Worm (Caenorhabditis elegans) whole organism, young adult: ENCODE measurements around the gene spp-8.

ENCODE experiments used
- B0261.1 ChIP-seq: sonication (generic microtip); optimal IDR thresholded peaks from 2 replicates; lab custom pipeline; 2016; ENCODE audit warnings: mild to moderate bottlenecking, missing genetic modification characterization, moderate library complexity, missing compliant biosample characterization
- D2030.7 ChIP-seq: fragments of 200-800 bp; sonication (Bioruptor generic); IDR thresholded peaks from 2 replicates; pipeline ENCODE4 v1.3.6; 2022; ENCODE audit warnings: missing genetic modification reagents, missing genetic modification characterization, missing compliant biosample characterization
- F10E7.11 ChIP-seq: sonication (generic microtip); optimal IDR thresholded peaks from 2 replicates; lab custom pipeline; 2017; ENCODE audit warnings: mild to moderate bottlenecking, missing genetic modification characterization, moderate library complexity, missing compliant biosample characterization
- F22D6.2 ChIP-seq: sonication (generic microtip); optimal IDR thresholded peaks from 2 replicates; lab custom pipeline; 2016; ENCODE audit warnings: mild to moderate bottlenecking, missing genetic modification characterization, missing compliant biosample characterization
- F49E8.2 ChIP-seq: sonication (generic microtip); optimal IDR thresholded peaks from 3 replicates; lab custom pipeline; 2017; ENCODE audit warnings: missing genetic modification characterization, mild to moderate bottlenecking, missing compliant biosample characterization, antibody characterized with exemption, moderate library complexity; ENCODE audit not compliant: insufficient read depth
- F52B5.7 ChIP-seq: sonication (generic microtip); optimal IDR thresholded peaks from 2 replicates; lab custom pipeline; 2016; ENCODE audit warnings: mild to moderate bottlenecking, missing genetic modification characterization, missing compliant biosample characterization
- K12H6.12 ChIP-seq: fragments of 200-800 bp; sonication (Bioruptor generic); optimal IDR thresholded peaks from 2 replicates; lab custom pipeline; 2018; ENCODE audit warnings: mild to moderate bottlenecking, missing genetic modification characterization, missing compliant biosample characterization
- Y67H2A.10 ChIP-seq: fragments of 200-800 bp; sonication (Bioruptor generic); conservative IDR thresholded peaks from 2 replicates; pipeline ENCODE4 v1.3.6; 2022; ENCODE audit warnings: missing genetic modification reagents, missing genetic modification characterization, missing compliant biosample characterization
- Y79H2A.3 ChIP-seq: fragments of 200-800 bp; sonication (Bioruptor generic); conservative IDR thresholded peaks from 2 replicates; pipeline ENCODE4 v1.3.6; 2022; ENCODE audit warnings: missing genetic modification reagents, missing genetic modification characterization, missing compliant biosample characterization
- Y95B8A.8 ChIP-seq: fragments of 200-800 bp; sonication (Bioruptor generic); IDR thresholded peaks from 2 replicates; pipeline ENCODE4 v1.3.6; 2022; ENCODE audit warnings: missing genetic modification reagents, missing genetic modification characterization, missing compliant biosample characterization
- ZK185.1 ChIP-seq: sonication (generic microtip); optimal IDR thresholded peaks from 2 replicates; lab custom pipeline; 2016; ENCODE audit warnings: mild to moderate bottlenecking, missing genetic modification characterization, missing compliant biosample characterization; ENCODE audit not compliant: poor library complexity, severe bottlenecking
- aptf-2 ChIP-seq: fragments of 200-800 bp; sonication (Bioruptor generic); conservative IDR thresholded peaks from 2 replicates; pipeline ENCODE4 v1.3.6; 2022; ENCODE audit warnings: missing genetic modification reagents, missing genetic modification characterization, missing compliant biosample characterization
- aptf-3 ChIP-seq: fragments of 200-800 bp; sonication (Bioruptor generic); IDR thresholded peaks from 2 replicates; pipeline ENCODE4 v1.3.6; 2022; ENCODE audit warnings: missing genetic modification characterization, missing compliant biosample characterization
- athp-1 ChIP-seq: sonication (generic microtip); optimal IDR thresholded peaks from 2 replicates; lab custom pipeline; 2017; ENCODE audit warnings: mild to moderate bottlenecking, missing genetic modification characterization, missing compliant biosample characterization
- cebp-1 ChIP-seq, 2 experiments: fragments of 200-800 bp in 1 of 2; sonication (Bioruptor generic) in 1 of 2; sonication (generic microtip) in 1 of 2; IDR thresholded peaks in 1 of 2; optimal IDR thresholded peaks in 1 of 2; 2 replicates each; pipeline versions ENCODE4 v1.3.6 to Lab custom; 2017 to 2022; ENCODE audit warnings: missing compliant biosample characterization in 2 of 2, missing genetic modification characterization in 2 of 2, mild to moderate bottlenecking in 1 of 2, missing genetic modification reagents in 1 of 2, moderate library complexity in 1 of 2
- ceh-40 ChIP-seq: fragments of 200-800 bp; sonication (Bioruptor generic); IDR thresholded peaks from 2 replicates; pipeline ENCODE4 v1.3.6; 2022; ENCODE audit warnings: missing genetic modification characterization, missing compliant biosample characterization
- ceh-91 ChIP-seq: fragments of 200-800 bp; sonication (Bioruptor generic); IDR thresholded peaks from 2 replicates; pipeline ENCODE4 v1.3.6; 2022; ENCODE audit warnings: missing genetic modification reagents, missing genetic modification characterization, missing compliant biosample characterization
- chd-7 ChIP-seq: sonication (generic microtip); optimal IDR thresholded peaks from 2 replicates; lab custom pipeline; 2016; ENCODE audit warnings: mild to moderate bottlenecking, missing genetic modification characterization, moderate library complexity, missing compliant biosample characterization
- dpl-1 ChIP-seq: fragments of 150-350 bp; optimal IDR thresholded peaks from 2 replicates; lab custom pipeline; 2014; ENCODE audit warnings: missing biosample characterization, missing genetic modification reagents, missing genetic modification characterization
- efl-1 ChIP-seq: fragments of 150-350 bp; optimal IDR thresholded peaks from 2 replicates; lab custom pipeline; 2014; ENCODE audit warnings: missing biosample characterization, missing genetic modification reagents, missing genetic modification characterization
- egl-44 ChIP-seq: fragments of 200-800 bp; sonication (Bioruptor generic); IDR thresholded peaks from 2 replicates; pipeline ENCODE4 v1.3.6; 2022; ENCODE audit warnings: missing genetic modification reagents, missing genetic modification characterization, missing compliant biosample characterization
- egrh-3 ChIP-seq: fragments of 200-800 bp; sonication (Bioruptor generic); IDR thresholded peaks from 2 replicates; pipeline ENCODE4 v1.3.6; 2022; ENCODE audit warnings: missing genetic modification reagents, missing genetic modification characterization, missing compliant biosample characterization
- ets-4 ChIP-seq: fragments of 200-800 bp; sonication (Bioruptor generic); optimal IDR thresholded peaks from 2 replicates; lab custom pipeline; 2018; ENCODE audit warnings: mild to moderate bottlenecking, missing genetic modification characterization, missing compliant biosample characterization
- fkh-3 ChIP-seq: sonication (generic microtip); optimal IDR thresholded peaks from 2 replicates; lab custom pipeline; 2016; ENCODE audit warnings: mild to moderate bottlenecking, missing genetic modification characterization, missing compliant biosample characterization
- him-1 ChIP-seq: sonication (generic microtip); optimal IDR thresholded peaks from 2 replicates; lab custom pipeline; 2016; ENCODE audit warnings: missing genotype, missing genetic modification reagents, missing genetic modification characterization, missing compliant biosample characterization
- hlh-26 ChIP-seq: fragments of 200-800 bp; sonication (Bioruptor generic); conservative IDR thresholded peaks from 2 replicates; pipeline ENCODE4 v1.3.6; 2022; ENCODE audit warnings: missing genetic modification reagents, missing genetic modification characterization, missing compliant biosample characterization
- hmg-1.2 ChIP-seq: fragments of 200-800 bp; sonication (Bioruptor generic); IDR thresholded peaks from 2 replicates; pipeline ENCODE4 v1.3.6; 2022; ENCODE audit warnings: missing genetic modification reagents, missing genetic modification characterization, missing compliant biosample characterization
- hrde-1 ChIP-seq: sonication (generic microtip); optimal IDR thresholded peaks from 2 replicates; lab custom pipeline; 2016; ENCODE audit warnings: missing genetic modification characterization, mild to moderate bottlenecking, missing compliant biosample characterization, moderate library complexity, missing genotype, missing genetic modification reagents, borderline replicate concordance
- let-526 ChIP-seq: fragments of 200-800 bp; sonication (Bioruptor generic); IDR thresholded peaks from 2 replicates; pipeline ENCODE4 v1.3.6; 2022; ENCODE audit warnings: missing genetic modification reagents, missing genetic modification characterization, missing compliant biosample characterization
- lin-26 ChIP-seq: fragments of 200-800 bp; sonication (Bioruptor generic); IDR thresholded peaks from 2 replicates; pipeline ENCODE4 v1.3.6; 2022; ENCODE audit warnings: missing genetic modification reagents, missing genetic modification characterization, missing compliant biosample characterization
- lin-40 ChIP-seq: sonication (generic microtip); optimal IDR thresholded peaks from 2 replicates; lab custom pipeline; 2016; ENCODE audit warnings: missing genetic modification characterization, mild to moderate bottlenecking, missing compliant biosample characterization, missing genotype, missing genetic modification reagents
- lsy-27 ChIP-seq: sonication (generic microtip); optimal IDR thresholded peaks from 2 replicates; lab custom pipeline; 2017; ENCODE audit warnings: missing genetic modification characterization, mild to moderate bottlenecking, missing compliant biosample characterization, antibody characterized with exemption, missing genotype, borderline replicate concordance; ENCODE audit not compliant: insufficient read depth
- madf-10 ChIP-seq: sonication (generic microtip); optimal IDR thresholded peaks from 2 replicates; lab custom pipeline; 2016; ENCODE audit warnings: mild to moderate bottlenecking, missing genetic modification characterization, missing compliant biosample characterization
- nhr-120 ChIP-seq: fragments of 200-800 bp; sonication (Bioruptor generic); IDR thresholded peaks from 2 replicates; pipeline ENCODE4 v1.3.6; 2022; ENCODE audit warnings: missing genetic modification characterization, missing compliant biosample characterization
- pha-4 ChIP-seq: fragments of 150-350 bp; sonication (generic microtip); optimal IDR thresholded peaks from 2 replicates; lab custom pipeline; 2014; ENCODE audit warnings: missing biosample characterization, missing genetic modification reagents, missing genetic modification characterization
- somi-1 ChIP-seq: fragments of 200-800 bp; sonication (Bioruptor generic); optimal IDR thresholded peaks from 2 replicates; lab custom pipeline; 2018; ENCODE audit warnings: mild to moderate bottlenecking, missing genetic modification characterization, missing compliant biosample characterization
- sptf-2 ChIP-seq: fragments of 200-800 bp; sonication (Bioruptor generic); optimal IDR thresholded peaks from 2 replicates; lab custom pipeline; 2018; ENCODE audit warnings: mild to moderate bottlenecking, missing genetic modification characterization, missing compliant biosample characterization
- unc-130 ChIP-seq: sonication (generic microtip); optimal IDR thresholded peaks from 2 replicates; lab custom pipeline; 2016; ENCODE audit warnings: missing genetic modification reagents, missing genetic modification characterization, missing compliant biosample characterization
- xnd-1 ChIP-seq: sonication (generic microtip); optimal IDR thresholded peaks from 2 replicates; lab custom pipeline; 2016; ENCODE audit warnings: missing genotype, missing genetic modification reagents, missing genetic modification characterization, missing compliant biosample characterization
- ztf-3 ChIP-seq: fragments of 200-800 bp; sonication (Bioruptor generic); optimal IDR thresholded peaks from 2 replicates; lab custom pipeline; 2018; ENCODE audit warnings: mild to moderate bottlenecking, missing genetic modification characterization, missing compliant biosample characterization

spp-8 gene

DNA sequence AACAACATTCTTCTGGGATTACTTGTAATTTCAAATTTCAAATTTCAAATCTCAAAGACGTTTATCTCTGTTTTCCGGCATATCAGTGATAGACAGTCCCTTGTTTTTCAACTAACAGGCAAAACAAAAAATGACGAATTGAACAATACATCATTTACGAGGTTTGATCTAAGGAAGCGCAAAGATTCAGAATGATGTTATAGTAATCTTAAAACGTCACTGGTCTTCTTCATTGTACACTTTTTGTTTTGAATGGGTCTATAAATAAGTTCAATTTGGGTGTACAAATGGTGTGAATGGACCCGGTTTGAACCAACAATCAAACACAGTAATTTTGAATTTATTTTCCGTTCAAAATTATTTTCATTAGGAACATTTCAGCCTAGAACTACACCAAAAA is 42.5 kb downstream of the spp-8 start:
- TF ChIP-seq hlh-26 (GFP tag; lab: Robert Waterston, UW) (no peak), aptf-3 (GFP tag; lab: Robert Waterston, UW) (no peak), cebp-1 (GFP tag; IDR thresholded peaks at IDR 0.05; lab: Robert Waterston, UW) (no peak), cebp-1 (tag; optimal IDR thresholded peaks at IDR 0.05; lab: Kevin White, UChicago) (no peak), fkh-3 (tag; lab: Kevin White, UChicago) (no peak), dpl-1 (no peak)

DNA sequence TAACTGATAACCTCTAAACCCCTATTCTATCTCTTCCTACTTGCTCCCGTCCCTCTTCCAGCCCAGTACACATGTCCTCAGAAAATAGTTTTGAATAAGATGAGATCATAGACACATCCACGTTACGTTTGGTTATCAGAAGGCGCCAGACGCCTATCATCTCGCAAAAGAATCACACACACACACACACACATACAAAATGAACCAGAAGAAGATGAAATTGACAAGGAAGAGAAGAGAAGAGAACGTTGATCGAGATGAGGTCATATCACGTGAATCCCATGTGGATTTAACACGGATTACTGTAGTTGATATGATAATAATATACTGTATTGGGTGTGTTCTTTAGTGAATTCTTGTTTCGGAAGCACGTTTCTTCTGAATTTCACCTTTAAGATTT is 44.6 kb downstream of the spp-8 start:
- TF ChIP-seq K12H6.12 (tag; lab: Kevin White, UChicago) = peak; percentile 16
- TF ChIP-seq somi-1 (GFP tag; lab: Kevin White, UChicago) = peak; percentile 67
- TF ChIP-seq Y67H2A.10 (GFP tag; lab: Robert Waterston, UW) = no peak
- TF ChIP-seq chd-7 (tag; lab: Kevin White, UChicago) = no peak
- TF ChIP-seq hrde-1 = no peak
- TF ChIP-seq ztf-3 (GFP tag; lab: Kevin White, UChicago) = no peak
- no peak for TF ChIP-seq xnd-1 (tag; lab: Kevin White, UChicago)
- no peak for TF ChIP-seq D2030.7 (GFP tag; lab: Robert Waterston, UW)
- TF ChIP-seq ets-4 (GFP tag; lab: Kevin White, UChicago) = no peak
- TF ChIP-seq Y79H2A.3 (GFP tag; lab: Robert Waterston, UW) = no peak
- TF ChIP-seq pha-4 (tag; lab: Kevin White, UChicago) = no peak
- peak; percentile 21 for TF ChIP-seq lin-40
- TF ChIP-seq lin-26 (GFP tag; lab: Robert Waterston, UW) = 0 out of 2 replicates have a peak, but pooled peaks have one; percentile 40
- TF ChIP-seq B0261.1 (tag; lab: Kevin White, UChicago) = no peak
- TF ChIP-seq Y95B8A.8 = no peak
- TF ChIP-seq aptf-2 (GFP tag; lab: Robert Waterston, UW) = no peak
- no peak for TF ChIP-seq dpl-1
- no peak for TF ChIP-seq him-1 (tag; lab: Kevin White, UChicago)
- no peak for TF ChIP-seq lsy-27
- no peak for TF ChIP-seq ceh-91
- TF ChIP-seq nhr-120 (GFP tag; lab: Robert Waterston, UW) = no peak
- no peak for TF ChIP-seq unc-130
- TF ChIP-seq egrh-3 (GFP tag; lab: Robert Waterston, UW) = no peak
- TF ChIP-seq let-526 (GFP tag; lab: Robert Waterston, UW) = no peak
- TF ChIP-seq efl-1 (GFP tag; lab: Kevin White, UChicago) = no peak
- TF ChIP-seq madf-10 (tag; lab: Kevin White, UChicago) = no peak
- TF ChIP-seq egl-44 = no peak
- TF ChIP-seq F49E8.2 (tag; lab: Kevin White, UChicago) = no peak
- TF ChIP-seq hmg-1.2 (GFP tag; lab: Robert Waterston, UW) = no peak

DNA sequence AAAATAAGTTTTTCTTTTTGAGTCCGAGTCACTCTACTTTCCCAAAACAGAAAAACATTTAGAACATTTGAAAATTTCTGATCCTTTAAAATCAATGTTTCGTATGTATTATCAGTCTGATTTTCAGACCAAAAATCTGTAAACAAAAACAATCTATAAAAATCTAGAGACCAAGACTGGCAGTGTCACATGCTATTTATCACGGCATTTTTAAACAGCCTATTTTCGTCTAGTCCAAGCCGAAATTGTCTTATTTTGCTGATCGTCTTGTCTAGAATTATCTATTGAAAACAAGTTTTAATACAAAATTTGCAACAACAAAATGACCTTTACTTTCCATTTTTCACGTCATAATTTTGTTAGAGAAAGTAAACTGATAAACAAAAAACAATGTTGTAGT is 45.1 kb downstream of the spp-8 start:
- TF ChIP-seq Y67H2A.10 (GFP tag; lab: Robert Waterston, UW) = no peak
- TF ChIP-seq F49E8.2 (tag; lab: Kevin White, UChicago) = no peak
- TF ChIP-seq ZK185.1 = no peak
- TF ChIP-seq ceh-40 (GFP tag; lab: Robert Waterston, UW) = no peak
- no peak for TF ChIP-seq sptf-2 (GFP tag; lab: Kevin White, UChicago)
- no peak for TF ChIP-seq F22D6.2 (tag; lab: Kevin White, UChicago)
- no peak for TF ChIP-seq athp-1
- TF ChIP-seq Y79H2A.3 (GFP tag; lab: Robert Waterston, UW) = no peak
- no peak for TF ChIP-seq F52B5.7 (tag; lab: Kevin White, UChicago)
- TF ChIP-seq F10E7.11 (tag; lab: Kevin White, UChicago) = no peak
